Worm (Caenorhabditis elegans) whole organism, young adult: ENCODE data around the gene ztf-22.

ENCODE experiments used
- B0035.1 ChIP-seq: sonication (generic microtip); optimal IDR thresholded peaks from 2 replicates; lab custom pipeline; 2016; ENCODE audit warnings: missing genetic modification characterization, mild to moderate bottlenecking, missing compliant biosample characterization, missing genotype, missing genetic modification reagents
- K12H6.12 ChIP-seq: fragments of 200-800 bp; sonication (Bioruptor generic); optimal IDR thresholded peaks from 2 replicates; lab custom pipeline; 2018; ENCODE audit warnings: mild to moderate bottlenecking, missing genetic modification characterization, missing compliant biosample characterization
- ama-1 ChIP-seq, 3 experiments: fragments of 150-350 bp in 1 of 3; sonication (generic microtip) in 2 of 3; optimal IDR thresholded peaks; 2 replicates each; lab custom pipeline; 2014 to 2018; ENCODE audit warnings: missing biosample characterization in 2 of 3, missing genetic modification characterization in 2 of 3, missing genetic modification reagents in 2 of 3
- him-1 ChIP-seq: sonication (generic microtip); optimal IDR thresholded peaks from 2 replicates; lab custom pipeline; 2016; ENCODE audit warnings: missing genotype, missing genetic modification reagents, missing genetic modification characterization, missing compliant biosample characterization
- let-526 ChIP-seq: fragments of 200-800 bp; sonication (Bioruptor generic); IDR thresholded peaks from 2 replicates; pipeline ENCODE4 v1.3.6; 2022; ENCODE audit warnings: missing genetic modification reagents, missing genetic modification characterization, missing compliant biosample characterization

ce11 chrII:13315637-13316523 lies 30.3 kb upstream of the ztf-22 start:
- no peak for TF ChIP-seq him-1 (tag; lab: Kevin White, UChicago)
- no peak for TF ChIP-seq K12H6.12
- no peak for TF ChIP-seq B0035.1 (tag; lab: Kevin White, UChicago)
- no peak for TF ChIP-seq let-526 (GFP tag; lab: Robert Waterston, UW)
- no peak for TF ChIP-seq ama-1 (optimal IDR thresholded peaks at IDR 0.05; lab: Kevin White, UChicago)
- TF ChIP-seq ama-1 (GFP tag; optimal IDR thresholded peaks at IDR 0.05; lab: Kevin White, UChicago) = no peak
